Worm (Caenorhabditis elegans) whole organism, late embryonic: Measurements from ENCODE around the gene lgc-31.
A peak's percentile ranks its signal among the peaks of the same experiment; 100 is the strongest.

ENCODE experiments used
- C38D4.7 ChIP-seq: fragments of 200-800 bp; sonication (Bioruptor generic); optimal IDR thresholded peaks from 2 replicates; lab custom pipeline; 2018; ENCODE audit warnings: mild to moderate bottlenecking, missing genetic modification characterization, moderate library complexity, missing compliant biosample characterization
- T23F11.4 ChIP-seq: fragments of 200-800 bp; sonication (Bioruptor generic); optimal IDR thresholded peaks from 2 replicates; lab custom pipeline; 2018; ENCODE audit warnings: mild to moderate bottlenecking, missing genetic modification characterization, missing compliant biosample characterization
- Y22D7AL.16 ChIP-seq: sonication (generic microtip); optimal IDR thresholded peaks from 2 replicates; lab custom pipeline; 2016; ENCODE audit warnings: missing genetic modification characterization, missing compliant biosample characterization
- ama-1 ChIP-seq: fragments of 150-350 bp; optimal IDR thresholded peaks from 2 replicates; lab custom pipeline; 2014
- ceh-14 ChIP-seq: sonication (generic microtip); optimal IDR thresholded peaks from 2 replicates; lab custom pipeline; 2016; ENCODE audit warnings: missing genotype, missing genetic modification characterization, missing compliant biosample characterization
- ceh-18 ChIP-seq: sonication (generic microtip); optimal IDR thresholded peaks from 2 replicates; lab custom pipeline; 2016; ENCODE audit warnings: missing genetic modification characterization, missing compliant biosample characterization
- ceh-19 ChIP-seq: fragments of 200-800 bp; sonication (Bioruptor generic); optimal IDR thresholded peaks from 2 replicates; lab custom pipeline; 2018; ENCODE audit warnings: mild to moderate bottlenecking, missing genetic modification characterization, missing compliant biosample characterization
- ceh-22 ChIP-seq: sonication (generic microtip); optimal IDR thresholded peaks from 2 replicates; lab custom pipeline; 2017; ENCODE audit warnings: missing biosample characterization, missing genetic modification characterization
- ceh-30 ChIP-seq: fragments of 150-350 bp; optimal IDR thresholded peaks from 2 replicates; lab custom pipeline; 2014; ENCODE audit warnings: missing biosample characterization, missing genetic modification characterization
- ceh-34 ChIP-seq: sonication (generic microtip); optimal IDR thresholded peaks from 2 replicates; lab custom pipeline; 2016; ENCODE audit warnings: mild to moderate bottlenecking, missing genetic modification characterization, missing compliant biosample characterization
- ceh-45 ChIP-seq: fragments of 200-800 bp; sonication (Bioruptor generic); IDR thresholded peaks from 2 replicates; pipeline ENCODE4 v1.3.6; 2022; ENCODE audit warnings: missing genetic modification reagents, missing genetic modification characterization, missing compliant biosample characterization
- ceh-48 ChIP-seq: sonication (generic microtip); optimal IDR thresholded peaks from 2 replicates; lab custom pipeline; 2016; ENCODE audit warnings: missing genetic modification characterization, inconsistent platforms, missing compliant biosample characterization
- elt-2 ChIP-seq: sonication (generic microtip); optimal IDR thresholded peaks from 2 replicates; lab custom pipeline; 2016; ENCODE audit warnings: missing genetic modification reagents, missing genetic modification characterization, missing compliant biosample characterization
- elt-4 ChIP-seq: sonication (generic microtip); optimal IDR thresholded peaks from 2 replicates; lab custom pipeline; 2016; ENCODE audit warnings: missing genetic modification characterization, missing compliant biosample characterization
- ets-4 ChIP-seq: sonication (generic microtip); optimal IDR thresholded peaks from 2 replicates; lab custom pipeline; 2016; ENCODE audit warnings: missing genetic modification characterization, missing compliant biosample characterization
- eyg-1 ChIP-seq: sonication (generic microtip); optimal IDR thresholded peaks from 2 replicates; lab custom pipeline; 2016; ENCODE audit warnings: missing genotype, missing genetic modification characterization, missing compliant biosample characterization
- fax-1 ChIP-seq: sonication (generic microtip); optimal IDR thresholded peaks from 2 replicates; lab custom pipeline; 2016; ENCODE audit warnings: missing genotype, missing genetic modification characterization, missing compliant biosample characterization
- fkh-10 ChIP-seq: fragments of 150-350 bp; optimal IDR thresholded peaks from 2 replicates; lab custom pipeline; 2014; ENCODE audit warnings: missing biosample characterization, missing genetic modification reagents, missing genetic modification characterization
- hlh-30 ChIP-seq: sonication (generic microtip); optimal IDR thresholded peaks from 2 replicates; lab custom pipeline; 2017; ENCODE audit warnings: antibody characterized with exemption, missing genetic modification characterization, missing compliant biosample characterization; ENCODE audit not compliant: insufficient read depth
- lim-6 ChIP-seq: sonication (generic microtip); optimal IDR thresholded peaks from 2 replicates; lab custom pipeline; 2016; ENCODE audit warnings: missing genetic modification characterization, missing compliant biosample characterization
- nfya-1 ChIP-seq: sonication (generic microtip); optimal IDR thresholded peaks from 2 replicates; lab custom pipeline; 2017; ENCODE audit warnings: missing genetic modification characterization, mild to moderate bottlenecking, missing compliant biosample characterization, antibody characterized with exemption, moderate library complexity
- nhr-11 ChIP-seq: fragments of 150-350 bp; optimal IDR thresholded peaks from 2 replicates; lab custom pipeline; 2014; ENCODE audit warnings: missing biosample characterization, missing genetic modification characterization
- odd-2 ChIP-seq: sonication (generic microtip); optimal IDR thresholded peaks from 2 replicates; lab custom pipeline; 2017; ENCODE audit warnings: antibody characterized with exemption, mild to moderate bottlenecking, missing genetic modification characterization, missing compliant biosample characterization
- pag-3 ChIP-seq: sonication (generic microtip); optimal IDR thresholded peaks from 2 replicates; lab custom pipeline; 2016; ENCODE audit warnings: missing compliant biosample characterization, missing genetic modification characterization, borderline replicate concordance
- pha-4 ChIP-seq: fragments of 150-350 bp; optimal IDR thresholded peaks from 2 replicates; lab custom pipeline; 2018; ENCODE audit warnings: missing biosample characterization, missing genetic modification reagents, missing genetic modification characterization
- pqm-1 ChIP-seq: sonication (generic microtip); optimal IDR thresholded peaks from 2 replicates; lab custom pipeline; 2016; ENCODE audit warnings: missing genetic modification characterization, missing compliant biosample characterization
- pros-1 ChIP-seq: fragments of 150-350 bp; optimal IDR thresholded peaks from 2 replicates; lab custom pipeline; 2014; ENCODE audit warnings: missing biosample characterization, missing genetic modification reagents, missing genetic modification characterization
- rnt-1 ChIP-seq: sonication (generic microtip); optimal IDR thresholded peaks from 2 replicates; lab custom pipeline; 2016; ENCODE audit warnings: missing genetic modification characterization, missing compliant biosample characterization
- sdc-2 ChIP-seq: sonication (generic microtip); optimal IDR thresholded peaks from 2 replicates; lab custom pipeline; 2016; ENCODE audit warnings: missing genotype, missing genetic modification characterization, missing compliant biosample characterization
- sox-2 ChIP-seq: fragments of 200-800 bp; sonication (Bioruptor generic); IDR thresholded peaks from 2 replicates; pipeline ENCODE4 v1.3.6; 2022; ENCODE audit warnings: missing genetic modification reagents, missing genetic modification characterization, missing compliant biosample characterization
- sox-4 ChIP-seq: sonication (generic microtip); optimal IDR thresholded peaks from 2 replicates; lab custom pipeline; 2017; ENCODE audit warnings: mild to moderate bottlenecking, missing genetic modification characterization, inconsistent platforms, missing compliant biosample characterization
- tbx-7 ChIP-seq: sonication (generic microtip); optimal IDR thresholded peaks from 2 replicates; lab custom pipeline; 2016; ENCODE audit warnings: missing genotype, missing genetic modification characterization, missing compliant biosample characterization
- unc-55 ChIP-seq: sonication (generic microtip); optimal IDR thresholded peaks from 2 replicates; lab custom pipeline; 2017; ENCODE audit warnings: missing biosample characterization, missing genetic modification reagents, missing genetic modification characterization
- unc-86 ChIP-seq: sonication (generic microtip); optimal IDR thresholded peaks from 2 replicates; lab custom pipeline; 2016; ENCODE audit warnings: missing genetic modification characterization, missing compliant biosample characterization
- zip-5 ChIP-seq: sonication (generic microtip); optimal IDR thresholded peaks from 2 replicates; lab custom pipeline; 2016; ENCODE audit warnings: missing genetic modification characterization, missing compliant biosample characterization

lgc-31 gene

ce11 chrV:15567344-15567804, 45.6 kb upstream of the lgc-31 start, which contains the start of gene acs-2:
TSS of gene acs-2 (plus strand) at chrV:15567394.
- no peak for TF ChIP-seq hlh-30 (tag; lab: Kevin White, UChicago)
- no peak for TF ChIP-seq pha-4 (tag; lab: Kevin White, UChicago)
- no peak for TF ChIP-seq lim-6 (tag; lab: Kevin White, UChicago)
- no peak for TF ChIP-seq ceh-14 (tag; lab: Kevin White, UChicago)
- no peak for TF ChIP-seq rnt-1
- TF ChIP-seq C38D4.7 (GFP tag; lab: Kevin White, UChicago), result no peak
- no peak for TF ChIP-seq ama-1
- no peak for TF ChIP-seq zip-5 (tag; lab: Kevin White, UChicago)
- no peak for TF ChIP-seq fkh-10 (GFP tag; lab: Kevin White, UChicago)
- no peak for TF ChIP-seq sox-4
- no peak for TF ChIP-seq Y22D7AL.16 (tag; lab: Kevin White, UChicago)
- TF ChIP-seq ceh-45 (GFP tag; lab: Robert Waterston, UW), result no peak
- no peak for TF ChIP-seq sox-2 (GFP tag; lab: Robert Waterston, UW)
- TF ChIP-seq ceh-48 (tag; lab: Kevin White, UChicago), result no peak
- no peak for TF ChIP-seq fax-1

- no peak for TF ChIP-seq fax-1
- TF ChIP-seq elt-4 (tag; lab: Kevin White, UChicago), result no peak
- no peak for TF ChIP-seq sdc-2 (tag; lab: Kevin White, UChicago)
- no peak for TF ChIP-seq tbx-7 (tag; lab: Kevin White, UChicago)
- TF ChIP-seq ceh-18 (tag; lab: Kevin White, UChicago), result peak; percentile 20
- no peak for TF ChIP-seq pha-4 (tag; lab: Kevin White, UChicago)
- no peak for TF ChIP-seq eyg-1 (tag; lab: Kevin White, UChicago)
- no peak for TF ChIP-seq T23F11.4 (GFP tag; lab: Kevin White, UChicago)
- TF ChIP-seq hlh-30 (tag; lab: Kevin White, UChicago), result peak; percentile 34
- no peak for TF ChIP-seq pros-1
- no peak for TF ChIP-seq fkh-10 (GFP tag; lab: Kevin White, UChicago)
- TF ChIP-seq pqm-1, result peak; percentile 15
- no peak for TF ChIP-seq pag-3 (tag; lab: Kevin White, UChicago)
- no peak for TF ChIP-seq ceh-45 (GFP tag; lab: Robert Waterston, UW)
Measured at ce11 chrV:15566511-15567178, 44.8 kb upstream of the lgc-31 start.

ce11 chrV:15563985-15564384, 42.2 kb upstream of the lgc-31 start:
- TF ChIP-seq ceh-34 (tag; lab: Kevin White, UChicago) (no peak), elt-2 (tag; lab: Kevin White, UChicago) (peak; percentile 40)
- TF ChIP-seq, all 69 proteins: peak for 1

ce11 chrV:15563477-15563876, 41.7 kb upstream of the lgc-31 start:
- TF ChIP-seq ceh-30 (tag; lab: Kevin White, UChicago) (no peak), odd-2 (tag; lab: Kevin White, UChicago) (no peak), nhr-11 (tag; lab: Kevin White, UChicago) (no peak), ets-4 (tag; lab: Kevin White, UChicago) (no peak), pha-4 (tag; lab: Kevin White, UChicago) (no peak), ceh-19 (GFP tag; lab: Kevin White, UChicago) (no peak), unc-86 (tag; lab: Kevin White, UChicago) (no peak), ceh-22 (no peak), lim-6 (tag; lab: Kevin White, UChicago) (no peak), unc-55 (GFP tag; lab: Kevin White, UChicago) (no peak), nfya-1 (tag; lab: Kevin White, UChicago) (no peak), fax-1 (no peak), C38D4.7 (GFP tag; lab: Kevin White, UChicago) (no peak), hlh-30 (tag; lab: Kevin White, UChicago) (no peak)
